Worm (Caenorhabditis elegans): Measurements from ENCODE around the gene mec-12.

mec-12 gene

ce11 chrIII:3171382-3171781 is 32.3 kb upstream of the mec-12 start, which contains the start of gene R148.4:
Gene R148.4 (plus strand): TSS chrIII:3171592.
- no peak for TF ChIP-seq zip-4 (GFP tag; optimal IDR thresholded peaks at IDR 0.05)
- no peak for TF ChIP-seq mep-1 (tag; optimal IDR thresholded peaks at IDR 0.05)
- TF ChIP-seq pag-3 (tag; optimal IDR thresholded peaks at IDR 0.05; ENCODE audit: borderline replicate concordance, insufficient read depth) = no peak
- TF ChIP-seq jun-1 (tag; optimal IDR thresholded peaks at IDR 0.05) = no peak
- TF ChIP-seq nhr-19 (GFP tag; conservative IDR thresholded peaks at IDR 0.05) = no peak
- no peak for TF ChIP-seq nhr-20 (tag; optimal IDR thresholded peaks at IDR 0.05)
- no peak for TF ChIP-seq unc-62 (GFP tag; optimal IDR thresholded peaks at IDR 0.05)
- no peak for TF ChIP-seq fkh-4 (tag; optimal IDR thresholded peaks at IDR 0.05; ENCODE audit: borderline replicate concordance)
- no peak for TF ChIP-seq unc-30 (tag; optimal IDR thresholded peaks at IDR 0.05)
- TF ChIP-seq ztf-11 (tag; optimal IDR thresholded peaks at IDR 0.05) = no peak
- TF ChIP-seq swsn-7 (tag; optimal IDR thresholded peaks at IDR 0.05) = no peak
- TF ChIP-seq tlp-1 (tag; optimal IDR thresholded peaks at IDR 0.05) = no peak
- no peak for TF ChIP-seq C04F5.9 (tag; optimal IDR thresholded peaks at IDR 0.05)
- TF ChIP-seq nhr-11 (tag; optimal IDR thresholded peaks at IDR 0.05) = no peak
- TF ChIP-seq elt-3 (tag; optimal IDR thresholded peaks at IDR 0.05) = no peak
- no peak for TF ChIP-seq efl-1 (optimal IDR thresholded peaks at IDR 0.05)
- no peak for TF ChIP-seq efl-1 (GFP tag; optimal IDR thresholded peaks at IDR 0.05 in 1 of 2)
- no peak for TF ChIP-seq mdl-1 (tag; optimal IDR thresholded peaks at IDR 0.05)
- TF ChIP-seq efl-3 (GFP tag; optimal IDR thresholded peaks at IDR 0.05) = no peak
- no peak for TF ChIP-seq unc-86 (tag; optimal IDR thresholded peaks at IDR 0.05)
- TF ChIP-seq lin-35 (GFP tag; optimal IDR thresholded peaks at IDR 0.05) = no peak

ce11 chrIII:3170538-3170937 is 31.5 kb upstream of the mec-12 start:
- no peak for TF ChIP-seq ceh-8 (GFP tag; optimal IDR thresholded peaks at IDR 0.05)
- no peak for TF ChIP-seq ces-1 (GFP tag; optimal IDR thresholded peaks at IDR 0.05)

ce11 chrIII:3169279-3169678 is 30.2 kb upstream of the mec-12 start:
- no peak for TF ChIP-seq blmp-1 (tag; optimal IDR thresholded peaks at IDR 0.05)
- no peak for TF ChIP-seq unc-86 (tag; optimal IDR thresholded peaks at IDR 0.05)
- TF ChIP-seq nhr-85 (tag) = no peak
- TF ChIP-seq nhr-90 (tag; optimal IDR thresholded peaks at IDR 0.05; ENCODE audit: poor library complexity) = no peak
- no peak for TF ChIP-seq egl-13 (tag; optimal IDR thresholded peaks at IDR 0.05)
- no peak for TF ChIP-seq zip-4 (GFP tag; optimal IDR thresholded peaks at IDR 0.05)
- TF ChIP-seq nhr-76 (tag; optimal IDR thresholded peaks at IDR 0.05) = no peak
- no peak for TF ChIP-seq nhr-71 (tag; optimal IDR thresholded peaks at IDR 0.05)
- TF ChIP-seq fos-1 (tag; optimal IDR thresholded peaks at IDR 0.05) = no peak
- no peak for TF ChIP-seq tbx-2 (tag; optimal IDR thresholded peaks at IDR 0.05)
- TF ChIP-seq pax-3 (tag; optimal IDR thresholded peaks at IDR 0.05) = no peak
- TF ChIP-seq xbp-1 (tag; optimal IDR thresholded peaks at IDR 0.05) = no peak
- TF ChIP-seq snu-23 (GFP tag; optimal IDR thresholded peaks at IDR 0.05) = no peak
- no peak for TF ChIP-seq mef-2 (tag; optimal IDR thresholded peaks at IDR 0.05)
- no peak for TF ChIP-seq nhr-77 (tag; optimal IDR thresholded peaks at IDR 0.05)
- TF ChIP-seq sox-4 (tag; optimal IDR thresholded peaks at IDR 0.05) = no peak
- TF ChIP-seq ets-5 (GFP tag; IDR thresholded peaks at IDR 0.05) = no peak
- TF ChIP-seq C04F5.9 (tag; optimal IDR thresholded peaks at IDR 0.05) = no peak
- no peak for TF ChIP-seq alr-1 (tag; optimal IDR thresholded peaks at IDR 0.05; ENCODE audit: borderline replicate concordance)

- TF ChIP-seq alr-1 (tag; optimal IDR thresholded peaks at IDR 0.05; ENCODE audit: borderline replicate concordance) (no peak), blmp-1 (tag; optimal IDR thresholded peaks at IDR 0.05) (peak; percentile 57), lsy-2 (tag; optimal IDR thresholded peaks at IDR 0.05) (no peak), nhr-76 (tag; optimal IDR thresholded peaks at IDR 0.05) (no peak), zag-1 (tag; optimal IDR thresholded peaks at IDR 0.05) (no peak), Y116A8C.19 (tag; optimal IDR thresholded peaks at IDR 0.05; ENCODE audit: borderline replicate concordance) (no peak)
Observed at ce11 chrIII:3165309-3165708, 26.3 kb upstream of the mec-12 start, which contains the start of gene R148.5. Gene R148.5 (plus strand): TSS chrIII:3165639.

Data from whole organism, L1 larva.